Worm (Caenorhabditis elegans): ENCODE measurements around the gene srz-9.
A peak's percentile ranks its signal among the peaks of the same experiment; 100 is the strongest.

srz-9 gene

DNA sequence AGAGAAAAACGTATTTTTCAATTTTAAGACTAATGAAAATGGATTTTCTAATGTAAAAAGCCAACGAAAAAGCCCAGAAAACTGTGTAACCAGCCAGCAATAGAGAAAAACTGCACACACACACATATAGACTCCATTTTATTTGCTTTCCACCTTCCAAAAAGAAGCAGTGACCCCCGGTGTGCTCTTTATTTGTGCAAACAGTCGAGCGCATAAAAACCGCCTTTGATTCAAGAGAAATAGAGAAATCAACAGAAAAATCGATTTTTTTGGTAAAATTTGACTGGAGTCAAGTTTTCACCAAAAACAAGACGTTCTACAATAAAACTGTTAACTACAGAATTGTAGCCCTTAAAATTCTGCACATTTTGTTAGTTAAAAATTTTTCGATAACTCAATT lies 35.2 kb upstream of the srz-9 start:
- TF ChIP-seq ceh-24 (tag; optimal IDR thresholded peaks at IDR 0.05) (no peak), ceh-45 (GFP tag; IDR thresholded peaks at IDR 0.05) (no peak), sdc-2 (tag; optimal IDR thresholded peaks at IDR 0.05) (no peak), nhr-11 (tag; optimal IDR thresholded peaks at IDR 0.05) (no peak), pax-1 (tag; optimal IDR thresholded peaks at IDR 0.05) (no peak), hlh-13 (GFP tag; optimal IDR thresholded peaks at IDR 0.05) (no peak), pat-9 (tag; optimal IDR thresholded peaks at IDR 0.05) (no peak), dve-1 (tag; optimal IDR thresholded peaks at IDR 0.05) (no peak), F13H6.1 (tag; optimal IDR thresholded peaks at IDR 0.05) (no peak), gmeb-2 (tag; optimal IDR thresholded peaks at IDR 0.05) (no peak), sox-4 (tag; optimal IDR thresholded peaks at IDR 0.05) (no peak), npax-4 (tag; optimal IDR thresholded peaks at IDR 0.05) (no peak), tbx-7 (tag; optimal IDR thresholded peaks at IDR 0.05) (no peak), dmd-4 (tag; optimal IDR thresholded peaks at IDR 0.05; ENCODE audit: borderline replicate concordance) (no peak), zip-5 (tag; optimal IDR thresholded peaks at IDR 0.05) (no peak), ahr-1 (tag; optimal IDR thresholded peaks at IDR 0.05) (no peak)

DNA sequence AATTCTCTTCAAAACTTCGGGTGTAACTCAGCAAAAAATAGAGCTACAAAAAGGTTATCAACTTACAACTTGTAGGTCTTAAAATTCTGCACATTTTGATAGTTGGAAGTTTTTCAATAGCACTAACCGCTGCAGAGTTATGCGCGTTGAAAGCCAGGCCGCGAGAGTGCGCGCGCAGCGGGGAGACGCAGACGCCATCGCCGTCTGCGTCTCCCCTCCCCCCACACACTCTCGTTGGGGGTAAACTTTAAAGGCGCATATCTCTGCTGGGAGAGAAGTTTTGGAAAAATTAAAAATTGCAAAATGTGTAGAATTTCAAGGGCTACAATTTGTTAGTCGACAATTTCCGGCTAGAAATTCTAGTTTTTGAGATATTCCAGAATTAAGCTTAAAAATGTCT lies 34.3 kb upstream of the srz-9 start:
- TF ChIP-seq rnt-1 (tag; optimal IDR thresholded peaks at IDR 0.05) (no peak), hlh-13 (GFP tag; optimal IDR thresholded peaks at IDR 0.05) (no peak), nfya-1 (tag; optimal IDR thresholded peaks at IDR 0.05) (no peak), lim-6 (tag; optimal IDR thresholded peaks at IDR 0.05) (no peak)

DNA sequence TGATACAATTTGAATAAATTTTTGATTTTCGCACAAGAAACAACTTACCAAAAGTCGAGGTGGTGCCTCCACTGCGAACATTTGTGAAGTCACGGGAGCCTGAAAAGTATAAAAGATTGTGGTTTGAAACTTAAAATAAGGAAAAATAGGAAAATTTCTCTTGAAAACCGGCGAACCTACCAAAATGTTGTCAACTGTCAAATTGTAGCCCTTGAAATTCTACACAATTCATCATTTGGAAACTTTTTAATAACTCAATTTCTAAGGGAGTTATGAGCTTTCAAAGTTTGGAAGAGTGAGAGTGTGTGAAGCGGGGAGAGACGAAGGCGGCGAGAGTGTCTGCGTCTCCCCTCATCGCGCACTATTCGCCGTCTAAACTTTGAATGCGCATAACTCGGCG lies 33.6 kb upstream of the srz-9 start, which contains the start of gene pes-4:
Gene pes-4, minus strand, starts transcription at position 101 of the 400 bp plus-strand sequence.
- TF ChIP-seq hlh-13 (GFP tag; optimal IDR thresholded peaks at IDR 0.05), result no peak
- no peak for TF ChIP-seq ceh-2 (tag; optimal IDR thresholded peaks at IDR 0.05)
- no peak for TF ChIP-seq unc-3 (GFP tag; conservative IDR thresholded peaks at IDR 0.05)
- no peak for TF ChIP-seq unc-3 (tag; optimal IDR thresholded peaks at IDR 0.05)

DNA sequence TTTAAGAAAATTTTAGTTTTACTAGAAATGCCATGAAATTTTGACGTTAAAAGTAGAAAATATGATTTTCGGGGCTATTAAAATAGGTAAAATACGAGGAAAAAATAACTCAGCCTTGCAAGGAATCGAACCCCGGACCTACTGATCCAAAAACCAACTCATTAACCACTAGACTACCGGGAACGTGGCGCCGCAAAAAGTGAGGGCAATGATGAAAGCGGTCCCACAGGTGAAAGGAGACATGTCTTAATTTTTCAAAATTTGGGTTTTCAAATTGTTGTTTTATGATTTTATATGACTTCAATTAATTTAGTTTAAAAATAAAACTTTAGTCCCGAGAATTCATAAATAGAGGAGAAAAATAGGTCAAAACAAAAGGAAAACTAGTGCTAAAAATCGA lies 33.1 kb upstream of the srz-9 start:
- TF ChIP-seq tbx-7 (tag; optimal IDR thresholded peaks at IDR 0.05), result no peak
- TF ChIP-seq madf-2 (tag; optimal IDR thresholded peaks at IDR 0.05), result no peak
- TF ChIP-seq ceh-14 (tag; optimal IDR thresholded peaks at IDR 0.05), result no peak
- TF ChIP-seq zip-5 (tag; optimal IDR thresholded peaks at IDR 0.05), result no peak
- TF ChIP-seq odd-2 (tag; optimal IDR thresholded peaks at IDR 0.05), result no peak
- TF ChIP-seq ref-2 (tag; optimal IDR thresholded peaks at IDR 0.05), result no peak
- no peak for TF ChIP-seq hlh-13 (GFP tag; optimal IDR thresholded peaks at IDR 0.05)
- no peak for TF ChIP-seq K09A11.1 (tag; optimal IDR thresholded peaks at IDR 0.05; ENCODE audit: insufficient read depth)
- no peak for TF ChIP-seq ceh-9 (tag; optimal IDR thresholded peaks at IDR 0.05)
- TF ChIP-seq C38D4.7 (GFP tag; optimal IDR thresholded peaks at IDR 0.05), result no peak
- no peak for TF ChIP-seq Y22D7AL.16 (tag; optimal IDR thresholded peaks at IDR 0.05)
- no peak for TF ChIP-seq mec-3 (tag; optimal IDR thresholded peaks at IDR 0.05; ENCODE audit: borderline replicate concordance)
- TF ChIP-seq che-1 (tag; optimal IDR thresholded peaks at IDR 0.05), result no peak
- no peak for TF ChIP-seq ceh-31 (tag; optimal IDR thresholded peaks at IDR 0.05)

DNA sequence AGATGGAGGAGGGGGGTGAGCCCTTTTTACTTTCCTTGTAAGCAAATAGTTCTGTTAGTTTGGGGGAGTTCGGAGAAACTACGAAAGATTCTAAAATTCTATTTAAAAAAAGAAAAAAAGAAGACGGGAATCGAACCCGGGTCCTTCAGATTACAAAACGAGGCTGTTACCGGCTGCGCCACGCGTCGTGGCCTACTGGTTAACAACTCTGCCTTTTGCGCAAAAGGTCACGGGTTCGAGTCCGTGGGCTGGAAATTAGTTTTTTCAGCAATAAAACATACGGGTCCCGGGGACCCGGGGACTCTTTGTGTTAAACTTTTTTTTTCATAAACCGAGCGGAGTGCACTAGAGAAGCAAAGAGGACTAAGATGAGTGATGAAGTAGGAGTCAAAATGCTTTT lies 32.6 kb upstream of the srz-9 start:
- TF ChIP-seq unc-55 (GFP tag; optimal IDR thresholded peaks at IDR 0.05) (peak; percentile 22), K09A11.1 (tag; optimal IDR thresholded peaks at IDR 0.05; ENCODE audit: insufficient read depth) (no peak), C08G9.2 (tag; optimal IDR thresholded peaks at IDR 0.05) (no peak)

Measured in whole organism, late embryonic.